Worm (Caenorhabditis elegans): ENCODE data around the gene R02D5.4.

DNA sequence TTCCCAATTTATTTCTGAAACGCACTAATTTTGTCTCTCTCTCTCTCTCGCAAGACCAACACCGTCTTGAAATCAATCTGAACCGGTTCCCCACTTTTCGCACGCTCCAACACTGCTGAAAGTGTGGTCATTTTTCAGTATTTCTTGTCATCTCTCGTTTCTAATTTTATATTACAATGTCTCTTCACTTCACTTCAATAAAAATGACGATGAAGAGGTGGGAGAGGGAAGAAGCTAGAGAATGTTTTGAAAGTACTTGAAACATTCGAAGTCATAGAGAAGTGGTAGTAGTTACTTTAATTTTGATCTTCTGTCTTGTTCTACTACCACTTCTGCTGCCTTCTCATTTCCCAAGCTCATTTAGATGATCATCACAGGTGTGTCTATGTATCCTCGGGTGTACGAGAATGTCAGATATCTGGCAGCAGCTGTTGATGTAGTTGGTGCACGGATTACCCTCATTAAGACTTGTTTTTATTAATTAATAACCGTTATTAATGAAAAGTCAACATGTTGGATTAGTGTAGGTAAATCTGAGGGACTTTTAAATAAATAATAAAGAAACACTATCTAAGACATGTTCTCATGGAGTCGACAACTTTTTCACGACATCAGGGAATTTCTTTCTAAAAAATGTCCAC, 46.3 kb downstream of the R02D5.4 start:
- TF ChIP-seq hmg-1.1 (GFP tag; IDR thresholded peaks at IDR 0.05) (no peak), sdz-12 (GFP tag; optimal IDR thresholded peaks at IDR 0.05) (no peak), ztf-11 (tag; optimal IDR thresholded peaks at IDR 0.05) (no peak), R02D3.7 (tag; optimal IDR thresholded peaks at IDR 0.05) (no peak), set-16 (GFP tag; IDR thresholded peaks at IDR 0.05) (no peak), fos-1 (tag; optimal IDR thresholded peaks at IDR 0.05) (no peak), Y5F2A.4 (GFP tag; optimal IDR thresholded peaks at IDR 0.05) (no peak), egl-27 (tag; optimal IDR thresholded peaks at IDR 0.05) (no peak), saeg-2 (GFP tag; IDR thresholded peaks at IDR 0.05) (no peak), mdl-1 (tag; optimal IDR thresholded peaks at IDR 0.05) (no peak), hlh-30 (tag; optimal IDR thresholded peaks at IDR 0.05; ENCODE audit: insufficient read depth) (no peak), ZK546.5 (tag; optimal IDR thresholded peaks at IDR 0.05) (no peak), pqm-1 (tag; optimal IDR thresholded peaks at IDR 0.05) (no peak), lim-7 (GFP tag; IDR thresholded peaks at IDR 0.05) (no peak)

All from whole organism, L4 larva.